Worm (Caenorhabditis elegans): ENCODE results near the gene sptf-2.

DNA sequence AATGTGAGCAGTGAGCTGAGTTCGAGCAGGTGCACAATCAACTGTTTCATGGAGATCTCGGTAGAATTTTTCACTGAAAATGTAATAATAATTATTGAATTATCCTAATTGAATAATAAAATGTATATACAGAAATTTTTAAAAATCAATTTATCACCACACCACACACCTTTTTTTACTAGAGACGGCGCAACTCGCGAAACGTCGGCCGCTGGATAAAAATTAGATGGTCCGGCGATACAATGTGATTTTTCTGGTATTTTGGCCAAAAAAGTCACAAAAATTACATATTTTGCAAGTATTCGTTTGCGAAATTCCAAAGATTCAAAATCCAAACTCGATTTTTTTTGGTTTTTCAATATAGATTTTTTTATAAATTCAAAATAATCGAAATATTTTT, 45.6 kb downstream of the sptf-2 start:
- TF ChIP-seq lsy-2 (tag; optimal IDR thresholded peaks at IDR 0.05) (no peak), lin-29 (GFP tag; IDR thresholded peaks at IDR 0.05) (no peak)

Data from whole organism, L4 larva.